Fruit fly (Drosophila melanogaster) whole organism, wandering third instar larva: ENCODE results near the gene DIP-theta.

Experiments used
- Abd-B ChIP-seq: fragments of >200 bp; optimal IDR thresholded peaks from 2 replicates; lab custom pipeline; 2017; ENCODE audit warnings: missing biosample characterization, missing genetic modification characterization
- CG32264 ChIP-seq: fragments of 200-800 bp; sonication (Bioruptor generic); optimal IDR thresholded peaks from 2 replicates; lab custom pipeline; 2016; ENCODE audit warnings: missing biosample characterization, missing genetic modification characterization
- CrebA ChIP-seq: fragments of 200-800 bp; sonication (Bioruptor generic); optimal IDR thresholded peaks from 2 replicates; lab custom pipeline; 2016; ENCODE audit warnings: missing biosample characterization, mild to moderate bottlenecking, missing genetic modification characterization, borderline replicate concordance
- Dfd ChIP-seq: fragments of >200 bp; optimal IDR thresholded peaks from 2 replicates; lab custom pipeline; 2017; ENCODE audit warnings: missing biosample characterization, missing genetic modification characterization
- Dif ChIP-seq: fragments of 200-275, 200-300 bp; sonication (Bioruptor generic); optimal IDR thresholded peaks from 2 replicates; lab custom pipeline; 2018; ENCODE audit warnings: missing biosample characterization, missing genetic modification characterization; ENCODE audit not compliant: partially characterized antibody
- GATAd ChIP-seq: sonication (Bioruptor generic); optimal IDR thresholded peaks from 2 replicates; lab custom pipeline; 2016; ENCODE audit warnings: missing biosample characterization, missing genetic modification characterization
- HLH106 ChIP-seq: fragments of 200-800 bp; optimal IDR thresholded peaks from 3 replicates; lab custom pipeline; 2019; ENCODE audit warnings: missing biosample characterization, mild to moderate bottlenecking, missing genetic modification characterization, moderate library complexity
- Hnf4 ChIP-seq: fragments of 200-800 bp; sonication (Bioruptor generic); optimal IDR thresholded peaks from 2 replicates; lab custom pipeline; 2016; ENCODE audit warnings: missing biosample characterization, mild to moderate bottlenecking, missing genetic modification characterization
- Hr83 ChIP-seq: fragments of 200-300 bp; sonication (Bioruptor generic); optimal IDR thresholded peaks from 2 replicates; lab custom pipeline; 2016; ENCODE audit warnings: missing biosample characterization, mild to moderate bottlenecking, missing genetic modification characterization, moderate library complexity; ENCODE audit not compliant: poor library complexity, severe bottlenecking
- Jra ChIP-seq: sonication (Bioruptor generic); optimal IDR thresholded peaks from 2 replicates; lab custom pipeline; 2016; ENCODE audit warnings: missing biosample characterization, missing genetic modification characterization
- Myc ChIP-seq: fragments of >200 bp; optimal IDR thresholded peaks from 2 replicates; lab custom pipeline; 2017
- N ChIP-seq: fragments of >200 bp; optimal IDR thresholded peaks from 2 replicates; lab custom pipeline; 2018; ENCODE audit warnings: missing biosample characterization, missing external identifiers, missing genetic modification characterization
- OdsH ChIP-seq: fragments of 200-800 bp; sonication (Bioruptor generic); optimal IDR thresholded peaks from 2 replicates; lab custom pipeline; 2016; ENCODE audit warnings: missing biosample characterization, mild to moderate bottlenecking, missing genetic modification characterization
- Rel ChIP-seq, 2 experiments: fragments of 200-800 bp; sonication (Bioruptor generic) in 1 of 2; optimal IDR thresholded peaks; 2 replicates in 1 of 2; 3 replicates in 1 of 2; lab custom pipeline; 2016 to 2019; ENCODE audit warnings: mild to moderate bottlenecking in 2 of 2, missing biosample characterization in 2 of 2, missing genetic modification characterization in 2 of 2, moderate library complexity in 1 of 2
- Sp1 ChIP-seq: fragments of 200-800 bp; sonication (Bioruptor generic); optimal IDR thresholded peaks from 3 replicates; lab custom pipeline; 2019; ENCODE audit warnings: missing biosample characterization, mild to moderate bottlenecking, missing genetic modification characterization, moderate library complexity
- Vsx2 ChIP-seq: fragments of 200-300, 225-300 bp; sonication (Bioruptor generic); optimal IDR thresholded peaks from 2 replicates; lab custom pipeline; 2018; ENCODE audit warnings: missing biosample characterization, missing genetic modification characterization; ENCODE audit not compliant: partially characterized antibody
- brk ChIP-seq: fragments of 200-800 bp; sonication (Bioruptor generic); optimal IDR thresholded peaks from 2 replicates; lab custom pipeline; 2016; ENCODE audit warnings: missing biosample characterization, mild to moderate bottlenecking, missing genetic modification characterization
- fru ChIP-seq: fragments of 200-800 bp; sonication (Bioruptor generic); optimal IDR thresholded peaks from 3 replicates; lab custom pipeline; 2016; ENCODE audit warnings: missing biosample characterization, mild to moderate bottlenecking, missing genetic modification characterization
- lola ChIP-seq: fragments of >200 bp; optimal IDR thresholded peaks from 2 replicates; lab custom pipeline; 2017; ENCODE audit warnings: missing biosample characterization, missing genetic modification characterization
- psq ChIP-seq: fragments of 200-800 bp; sonication (Bioruptor generic); optimal IDR thresholded peaks from 3 replicates; lab custom pipeline; 2017; ENCODE audit warnings: missing biosample characterization, mild to moderate bottlenecking, missing genetic modification characterization, moderate library complexity
- rgr ChIP-seq: fragments of 200-800 bp; sonication (Bioruptor generic); optimal IDR thresholded peaks from 3 replicates; lab custom pipeline; 2016; ENCODE audit warnings: missing biosample characterization, mild to moderate bottlenecking, missing genetic modification characterization
- tai ChIP-seq: sonication (Bioruptor generic); optimal IDR thresholded peaks from 2 replicates; lab custom pipeline; 2016; ENCODE audit warnings: missing biosample characterization, missing genetic modification characterization
- woc ChIP-seq: sonication (Bioruptor generic); optimal IDR thresholded peaks from 2 replicates; lab custom pipeline; 2016; ENCODE audit warnings: missing biosample characterization, mild to moderate bottlenecking, missing genetic modification characterization

Gene DIP-theta

DNA sequence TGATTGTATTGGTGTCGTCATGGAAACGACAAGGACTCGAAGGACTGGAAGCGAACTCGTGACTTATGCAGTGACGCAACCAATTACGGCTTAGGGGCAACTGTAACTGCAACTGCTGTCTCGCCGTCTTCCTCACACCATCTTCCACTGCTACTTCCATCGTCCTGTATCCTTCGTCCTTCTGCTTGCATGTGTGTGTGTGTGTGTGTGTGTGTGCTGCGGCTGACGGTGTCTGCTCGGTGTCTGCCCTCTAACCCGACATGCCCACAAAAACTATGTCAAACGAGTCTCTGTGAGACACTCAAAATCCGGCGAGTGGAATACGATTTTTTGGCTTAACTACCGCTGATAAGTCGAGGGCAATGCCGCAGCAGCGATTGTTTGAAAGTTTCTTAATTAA, 64.5 kb downstream of the DIP-theta start:
- TF ChIP-seq Dfd (peak; percentile 85), Sp1 (GFP tag; lab: Kevin White, UChicago) (no peak)
- TF ChIP-seq, all 38 proteins: peak for 1

DNA sequence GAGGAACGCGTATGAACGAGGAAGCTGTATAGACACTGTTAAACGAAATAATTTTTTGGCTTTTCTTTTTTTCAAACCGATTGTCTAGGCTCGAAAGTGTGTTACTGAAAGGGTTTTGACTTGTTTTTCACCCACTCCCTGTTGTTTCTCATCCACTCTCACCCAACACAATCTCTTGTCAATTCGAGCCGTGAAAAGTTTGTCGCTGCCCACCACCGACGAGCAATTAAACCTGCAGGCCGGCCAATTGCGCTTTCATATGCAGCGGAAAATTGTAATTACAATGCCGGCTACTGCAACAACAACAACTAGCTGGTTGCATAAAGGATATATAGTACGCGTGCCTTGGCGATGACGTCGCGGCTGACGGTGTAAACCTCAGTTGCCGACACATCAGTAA, 70.0 kb downstream of the DIP-theta start, which contains the start of gene CG7251:
CG7251 (minus strand) TSS at position 101 of the 400 bp plus-strand sequence.
- TF ChIP-seq Myc (no peak), tai (GFP tag; lab: Kevin White, UChicago) (no peak), fru (GFP tag; lab: Kevin White, UChicago) (no peak), Jra (GFP tag; lab: Kevin White, UChicago) (no peak), Sp1 (GFP tag; lab: Kevin White, UChicago) (no peak), rgr (GFP tag; lab: Kevin White, UChicago) (no peak), CrebA (GFP tag; lab: Kevin White, UChicago) (no peak), GATAd (no peak), Dif (GFP tag; lab: Kevin White, UChicago) (no peak), lola (GFP tag; lab: Kevin White, UChicago) (no peak), brk (GFP tag; lab: Kevin White, UChicago) (no peak), psq (GFP tag; lab: Kevin White, UChicago) (no peak), Dfd (no peak), OdsH (no peak), Hr83 (GFP tag; lab: Kevin White, UChicago) (no peak), N (GFP tag; lab: Kevin White, UChicago) (no peak), Abd-B (GFP tag; lab: Kevin White, UChicago) (no peak), woc (GFP tag; lab: Kevin White, UChicago) (no peak), Rel (GFP tag; optimal IDR thresholded peaks at IDR 0.05; lab: Kevin White, UChicago) (no peak), Rel (tag; optimal IDR thresholded peaks at IDR 0.05; lab: Kevin White, UChicago) (no peak), CG32264 (GFP tag; lab: Kevin White, UChicago) (no peak)

dm6 chr2L:5581016-5581415, 77.3 kb downstream of the DIP-theta start, which contains the start of gene CG14011:
Gene CG14011, minus strand, starts transcription at chr2L:5581116.
- TF ChIP-seq HLH106 (no peak), N (GFP tag; lab: Kevin White, UChicago) (no peak), Hnf4 (GFP tag; lab: Kevin White, UChicago) (no peak), tai (GFP tag; lab: Kevin White, UChicago) (no peak), Dfd (no peak), Vsx2 (GFP tag; lab: Kevin White, UChicago) (no peak)
